Fruit fly (Drosophila melanogaster): Measurements from ENCODE around the gene CG15443.
A peak's percentile ranks its signal among the peaks of the same experiment; 100 is the strongest.

CG15443 gene

DNA sequence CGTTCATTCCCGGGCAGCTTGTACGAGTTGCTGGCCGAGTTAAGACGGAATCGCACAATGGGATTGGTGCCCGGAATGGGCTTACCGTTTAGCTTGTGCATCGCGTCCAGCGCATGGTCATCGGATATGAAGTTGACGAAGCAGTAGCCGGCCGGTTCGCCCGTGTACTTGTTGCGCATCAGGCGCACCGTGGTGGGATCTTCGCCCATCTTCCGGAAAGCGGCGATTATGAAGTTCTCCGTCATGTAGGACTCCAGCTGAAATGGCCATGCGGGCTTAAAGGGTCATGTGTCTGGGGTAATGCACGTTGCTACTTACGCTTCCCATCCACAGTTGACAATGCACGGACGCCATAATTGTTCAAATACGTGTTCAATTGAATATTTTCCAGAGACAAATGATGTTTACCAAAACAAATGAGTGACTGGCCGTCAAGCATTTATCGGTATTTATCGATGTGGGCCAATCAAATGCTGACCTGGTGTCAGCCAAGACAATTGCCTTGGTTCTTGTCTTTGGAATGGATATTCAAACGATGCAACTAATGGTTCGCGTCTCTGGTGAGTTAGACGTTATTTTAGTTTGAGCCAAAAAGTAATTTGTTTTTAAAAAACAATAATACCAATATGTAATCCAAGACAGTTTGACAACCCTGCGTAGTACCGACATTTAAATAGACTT lies 9.1 kb downstream of the CG15443 start, which contains the start of the genes Secp43 and ND-B8 (continued):
- TF ChIP-seq Abd-B (GFP tag; optimal IDR thresholded peaks at IDR 0.05): peak; percentile 45
- TF ChIP-seq sug (tag; optimal IDR thresholded peaks at IDR 0.05): peak; percentile 61
- no peak for TF ChIP-seq nom (GFP tag; optimal IDR thresholded peaks at IDR 0.05)
- no peak for TF ChIP-seq CG3995 (GFP tag; optimal IDR thresholded peaks at IDR 0.05)
- no peak for TF ChIP-seq fd96Cb (tag; optimal IDR thresholded peaks at IDR 0.05)
- TF ChIP-seq Atf6 (GFP tag; IDR thresholded peaks at IDR 0.05): 0 out of 2 replicates have a peak, but pooled peaks have one; percentile 13
- 0 out of 3 replicates have a peak, but pooled peaks have one; percentile 8 for TF ChIP-seq row (GFP tag; IDR thresholded peaks at IDR 0.05)
- peak; percentile 54 for TF ChIP-seq CG10267 (tag; optimal IDR thresholded peaks at IDR 0.05)
- TF ChIP-seq CG15514 (GFP tag; optimal IDR thresholded peaks at IDR 0.05): peak; percentile 75
- TF ChIP-seq HLH4C (GFP tag; IDR thresholded peaks at IDR 0.05; ENCODE audit: partially characterized antibody): peak; percentile 86
- TF ChIP-seq pho (GFP tag; optimal IDR thresholded peaks at IDR 0.05): no peak
- peak; percentile 33 for TF ChIP-seq dm (GFP tag; optimal IDR thresholded peaks at IDR 0.05)
- TF ChIP-seq CG3726 (GFP tag; IDR thresholded peaks at IDR 0.05): no peak
- TF ChIP-seq ab (GFP tag; optimal IDR thresholded peaks at IDR 0.05): no peak
- TF ChIP-seq CG1603 (tag; optimal IDR thresholded peaks at IDR 0.05): peak; percentile 94
- TF ChIP-seq CG17186 (GFP tag; optimal IDR thresholded peaks at IDR 0.05): peak; percentile 49
- TF ChIP-seq HmgZ (tag; optimal IDR thresholded peaks at IDR 0.05): peak; percentile 73
- TF ChIP-seq CG12236 (GFP tag; optimal IDR thresholded peaks at IDR 0.05): no peak
- TF ChIP-seq CG2199 (GFP tag; IDR thresholded peaks at IDR 0.05): 0 out of 3 replicates have a peak, but pooled peaks have one; percentile 24
- TF ChIP-seq Neu2 (GFP tag; optimal IDR thresholded peaks at IDR 0.05; ENCODE audit: borderline replicate concordance): peak; percentile 45
- TF ChIP-seq PHDP (tag; optimal IDR thresholded peaks at IDR 0.05): no peak
- TF ChIP-seq CG6791 (GFP tag; IDR thresholded peaks at IDR 0.05; ENCODE audit: partially characterized antibody): peak; percentile 86
- no peak for TF ChIP-seq MTF-1 (GFP tag; optimal IDR thresholded peaks at IDR 0.05; ENCODE audit: borderline replicate concordance)
- TF ChIP-seq Hmx (GFP tag; optimal IDR thresholded peaks at IDR 0.05): no peak
- TF ChIP-seq CG7928 (GFP tag; optimal IDR thresholded peaks at IDR 0.05): peak; percentile 34
- peak; percentile 72 for TF ChIP-seq CTCF (GFP tag; optimal IDR thresholded peaks at IDR 0.05)
- peak; percentile 88; the same call in 2 of the 4 replicates for TF ChIP-seq chinmo (GFP tag; IDR thresholded peaks at IDR 0.05; ENCODE audit: partially characterized antibody)
- TF ChIP-seq CG17612 (GFP tag; IDR thresholded peaks at IDR 0.05): no peak
- TF ChIP-seq fru (optimal IDR thresholded peaks at IDR 0.05): no peak
- peak; percentile 6 for TF ChIP-seq grau (tag; optimal IDR thresholded peaks at IDR 0.05)
- no peak for TF ChIP-seq CG5953 (GFP tag; IDR thresholded peaks at IDR 0.05)
- no peak for TF ChIP-seq CG11695 (GFP tag; IDR thresholded peaks at IDR 0.05)
- peak; percentile 65 for TF ChIP-seq CG14860 (GFP tag; IDR thresholded peaks at IDR 0.05; ENCODE audit: partially characterized antibody)
- TF ChIP-seq CG11247 (GFP tag; IDR thresholded peaks at IDR 0.05): no peak
- TF ChIP-seq hb (GFP tag; IDR thresholded peaks at IDR 0.05; ENCODE audit: partially characterized antibody): peak; percentile 81
- no peak for TF ChIP-seq kni (GFP tag; optimal IDR thresholded peaks at IDR 0.05)
- TF ChIP-seq MESR4 (GFP tag; optimal IDR thresholded peaks at IDR 0.05): peak; percentile 67
- TF ChIP-seq Sox100B (GFP tag; optimal IDR thresholded peaks at IDR 0.05): no peak
- TF ChIP-seq CG10147 (GFP tag; optimal IDR thresholded peaks at IDR 0.05): peak; percentile 0
- peak; percentile 46 for TF ChIP-seq CHES-1-like (GFP tag; optimal IDR thresholded peaks at IDR 0.05)
- peak in 1 of 2 experiments; percentile 44 for TF ChIP-seq Pdp1 (GFP tag; optimal IDR thresholded peaks at IDR 0.05)
- peak; percentile 37 for TF ChIP-seq nmo (GFP tag; optimal IDR thresholded peaks at IDR 0.05)
- TF ChIP-seq CG16779 (GFP tag; IDR thresholded peaks at IDR 0.05): no peak
- peak; percentile 16 for TF ChIP-seq exex (tag; optimal IDR thresholded peaks at IDR 0.05)
- TF ChIP-seq zen2 (GFP tag; IDR thresholded peaks at IDR 0.05; ENCODE audit: partially characterized antibody): peak; percentile 54; the same call in 1 of the 3 replicates

All from whole organism, embryonic.